Fruit fly (Drosophila melanogaster) whole organism, embryonic: ENCODE measurements around the gene CG5810.

Source experiments
- ATbp ChIP-seq: fragments of 200-800 bp; sonication (Bioruptor generic); optimal IDR thresholded peaks from 2 replicates; lab custom pipeline; 2017; ENCODE audit warnings: missing biosample characterization, mild to moderate bottlenecking, missing genetic modification characterization, missing genetic modification reagents
- BEAF-32 ChIP-seq: fragments of 200-800 bp; sonication (Bioruptor generic); optimal IDR thresholded peaks from 3 replicates; lab custom pipeline; 2017; ENCODE audit warnings: missing biosample characterization, missing genetic modification characterization, mild to moderate bottlenecking, moderate library complexity, missing genetic modification reagents
- CG11398 ChIP-seq: fragments of 200-800 bp; sonication (Bioruptor generic); optimal IDR thresholded peaks from 2 replicates; lab custom pipeline; 2016; ENCODE audit warnings: missing biosample characterization, missing genetic modification characterization
- CG12299 ChIP-seq: fragments of 200-800 bp; sonication (Bioruptor generic); optimal IDR thresholded peaks from 2 replicates; lab custom pipeline; 2018; ENCODE audit warnings: missing biosample characterization, mild to moderate bottlenecking, missing genetic modification characterization
- CG12391 ChIP-seq: fragments of 200-800 bp; sonication (Bioruptor generic); optimal IDR thresholded peaks from 3 replicates; lab custom pipeline; 2018; ENCODE audit warnings: missing biosample characterization, mild to moderate bottlenecking, missing genetic modification characterization, moderate library complexity
- CG14441 ChIP-seq: fragments of 200-800 bp; sonication (Bioruptor generic); IDR thresholded peaks from 2 replicates; pipeline ENCODE4 v1.3.6; 2022; ENCODE audit warnings: missing biosample characterization, missing genetic modification characterization
- CG1647 ChIP-seq: fragments of 200-800 bp; sonication (Bioruptor generic); optimal IDR thresholded peaks from 3 replicates; lab custom pipeline; 2016; ENCODE audit warnings: missing biosample characterization, missing genetic modification characterization
- CG16813 ChIP-seq: fragments of 200-800 bp; sonication (Bioruptor generic); IDR thresholded peaks from 3 replicates; pipeline ENCODE4 v1.3.6; 2022; ENCODE audit warnings: missing biosample characterization, missing genetic modification characterization; ENCODE audit not compliant: partially characterized antibody
- CG18011 ChIP-seq: fragments of 200-800 bp; sonication (Bioruptor generic); optimal IDR thresholded peaks from 2 replicates; lab custom pipeline; 2017; ENCODE audit warnings: missing biosample characterization, missing genetic modification characterization, mild to moderate bottlenecking, moderate library complexity, missing genotype
- CG2116 ChIP-seq: fragments of 200-800 bp; sonication (Bioruptor generic); optimal IDR thresholded peaks from 3 replicates; lab custom pipeline; 2018; ENCODE audit warnings: missing biosample characterization, mild to moderate bottlenecking, missing genetic modification characterization
- CG2120 ChIP-seq: fragments of 200-800 bp; sonication (Bioruptor generic); optimal IDR thresholded peaks from 3 replicates; lab custom pipeline; 2016; ENCODE audit warnings: missing biosample characterization, missing genetic modification characterization
- CG2199 ChIP-seq: fragments of 200-800 bp; sonication (Bioruptor generic); IDR thresholded peaks from 3 replicates; pipeline ENCODE4 v1.3.6; 2022; ENCODE audit warnings: missing biosample characterization, missing genetic modification characterization
- CG2889 ChIP-seq: fragments of 200-800 bp; sonication (Bioruptor generic); IDR thresholded peaks from 3 replicates; pipeline ENCODE4 v1.3.6; 2022; ENCODE audit warnings: missing biosample characterization, missing genetic modification characterization
- CG4360 ChIP-seq: fragments of 200-800 bp; sonication (Bioruptor generic); IDR thresholded peaks from 2 replicates; pipeline ENCODE4 v1.3.6; 2022; ENCODE audit warnings: missing biosample characterization, missing genetic modification characterization
- CG43689 ChIP-seq: fragments of 200-800 bp; sonication (Bioruptor generic); IDR thresholded peaks from 2 replicates; pipeline ENCODE4 v1.3.6; 2022; ENCODE audit warnings: missing biosample characterization, missing genetic modification characterization
- CG4854 ChIP-seq: fragments of 200-800 bp; sonication (Bioruptor generic); optimal IDR thresholded peaks from 2 replicates; lab custom pipeline; 2016; ENCODE audit warnings: missing biosample characterization, missing genetic modification characterization, inconsistent platforms
- CG6272 ChIP-seq: fragments of 200-800 bp; sonication (Bioruptor generic); IDR thresholded peaks from 2 replicates; pipeline ENCODE4 v1.3.6; 2022; ENCODE audit warnings: missing biosample characterization, missing genetic modification characterization
- CoRest ChIP-seq: fragments of 200-800 bp; sonication (Bioruptor generic); optimal IDR thresholded peaks from 3 replicates; lab custom pipeline; 2018; ENCODE audit warnings: missing biosample characterization, mild to moderate bottlenecking, missing genetic modification characterization, moderate library complexity
- D19B ChIP-seq: fragments of 200-800 bp; sonication (Bioruptor generic); optimal IDR thresholded peaks from 2 replicates; lab custom pipeline; 2017; ENCODE audit warnings: missing biosample characterization, mild to moderate bottlenecking, missing genetic modification characterization
- Dip3 ChIP-seq: fragments of 200-800 bp; sonication (Bioruptor generic); optimal IDR thresholded peaks from 3 replicates; lab custom pipeline; 2016; ENCODE audit warnings: missing biosample characterization, missing genetic modification characterization
- Dll ChIP-seq: fragments of 200-800 bp; sonication (Bioruptor generic); IDR thresholded peaks from 4 replicates; pipeline ENCODE4 v1.3.6; 2022; ENCODE audit warnings: missing biosample characterization, missing genetic modification characterization; ENCODE audit not compliant: partially characterized antibody
- Dref ChIP-seq: fragments of 200-800 bp; sonication (Bioruptor generic); IDR thresholded peaks from 2 replicates; pipeline ENCODE4 v1.3.6; 2022; ENCODE audit warnings: missing biosample characterization, missing genetic modification characterization
- Hey ChIP-seq: fragments of 200-800 bp; sonication (Bioruptor generic); optimal IDR thresholded peaks from 3 replicates; lab custom pipeline; 2018; ENCODE audit warnings: missing biosample characterization, mild to moderate bottlenecking, missing genetic modification characterization
- Hmr ChIP-seq: fragments of 200-800 bp; sonication (Bioruptor generic); optimal IDR thresholded peaks from 3 replicates; lab custom pipeline; 2017; ENCODE audit warnings: mild to moderate bottlenecking, missing biosample characterization, missing genetic modification reagents, missing genetic modification characterization
- Hr39 ChIP-seq: fragments of >200 bp; optimal IDR thresholded peaks from 2 replicates; lab custom pipeline; 2017
- Hr51 ChIP-seq, 2 experiments: fragments of 200-800 bp; sonication (Bioruptor generic); optimal IDR thresholded peaks; 2 replicates in 1 of 2; 3 replicates in 1 of 2; lab custom pipeline; 2016 to 2018; ENCODE audit warnings: missing biosample characterization in 2 of 2, missing genetic modification characterization in 2 of 2, mild to moderate bottlenecking in 1 of 2, moderate library complexity in 1 of 2
- Hsf ChIP-seq: fragments of 200-800 bp; sonication (Bioruptor generic); optimal IDR thresholded peaks from 3 replicates; lab custom pipeline; 2016; ENCODE audit warnings: missing biosample characterization, missing genetic modification characterization
- Lim3 ChIP-seq: fragments of 200-800 bp; sonication (Bioruptor generic); IDR thresholded peaks from 2 replicates; pipeline ENCODE4 v1.3.6; 2022; ENCODE audit warnings: missing biosample characterization, missing genetic modification characterization
- Lpt ChIP-seq: fragments of >200 bp; optimal IDR thresholded peaks from 2 replicates; lab custom pipeline; 2018; ENCODE audit warnings: missing biosample characterization, missing genetic modification characterization
- MBD-R2 ChIP-seq: fragments of 200-800 bp; sonication (Bioruptor generic); IDR thresholded peaks from 2 replicates; pipeline ENCODE4 v1.3.6; 2022; ENCODE audit warnings: missing biosample characterization, missing genetic modification characterization
- Myb ChIP-seq: fragments of 200-800 bp; sonication (Bioruptor generic); optimal IDR thresholded peaks from 2 replicates; lab custom pipeline; 2016; ENCODE audit warnings: missing biosample characterization, missing genetic modification characterization
- NFAT ChIP-seq: fragments of 200-800 bp; sonication (Bioruptor generic); IDR thresholded peaks from 2 replicates; pipeline ENCODE4 v1.3.6; 2022; ENCODE audit warnings: missing biosample characterization, missing genetic modification characterization
- NfI ChIP-seq: fragments of 200-800 bp; sonication (Bioruptor generic); optimal IDR thresholded peaks from 3 replicates; lab custom pipeline; 2018; ENCODE audit warnings: missing biosample characterization, mild to moderate bottlenecking, missing genetic modification characterization, moderate library complexity
- da ChIP-seq: fragments of 200-800 bp; sonication (Bioruptor generic); optimal IDR thresholded peaks from 2 replicates; lab custom pipeline; 2016; ENCODE audit warnings: missing biosample characterization, missing genetic modification characterization
- emc ChIP-seq: fragments of 200-800 bp; sonication (Bioruptor generic); optimal IDR thresholded peaks from 2 replicates; lab custom pipeline; 2016; ENCODE audit warnings: missing biosample characterization, missing genetic modification characterization
- esg ChIP-seq: fragments of 200-800 bp; sonication (Bioruptor generic); conservative IDR thresholded peaks from 2 replicates; pipeline ENCODE4 v1.3.6; 2022; ENCODE audit warnings: missing biosample characterization, missing genetic modification characterization
- eve ChIP-seq, 2 experiments: fragments of >200 bp; optimal IDR thresholded peaks; 2 replicates each; lab custom pipeline; 2017; ENCODE audit warnings: missing biosample characterization in 2 of 2, missing genetic modification characterization in 2 of 2
- gfzf ChIP-seq: fragments of 200-800 bp; sonication (Bioruptor generic); optimal IDR thresholded peaks from 2 replicates; lab custom pipeline; 2016; ENCODE audit warnings: missing biosample characterization, mild to moderate bottlenecking, missing genetic modification characterization, moderate library complexity
- grau ChIP-seq: fragments of 200-800 bp; optimal IDR thresholded peaks from 3 replicates; lab custom pipeline; 2019; ENCODE audit warnings: missing biosample characterization, mild to moderate bottlenecking, missing genetic modification characterization, moderate library complexity
- jumu ChIP-seq: fragments of 200-800 bp; sonication (Bioruptor generic); optimal IDR thresholded peaks from 3 replicates; lab custom pipeline; 2016; ENCODE audit warnings: missing biosample characterization, missing genetic modification characterization
- org-1 ChIP-seq: fragments of 200-800 bp; sonication (Bioruptor generic); optimal IDR thresholded peaks from 2 replicates; lab custom pipeline; 2017; ENCODE audit warnings: missing biosample characterization, missing genetic modification characterization
- pzg ChIP-seq: fragments of 200-800 bp; sonication (Bioruptor generic); optimal IDR thresholded peaks from 3 replicates; lab custom pipeline; 2018; ENCODE audit warnings: missing biosample characterization, mild to moderate bottlenecking, missing genetic modification characterization, moderate library complexity
- ro ChIP-seq: fragments of 200-800 bp; sonication (Bioruptor generic); IDR thresholded peaks from 2 replicates; pipeline ENCODE4 v1.3.6; 2022; ENCODE audit warnings: missing biosample characterization, missing genetic modification characterization
- sd ChIP-seq: fragments of 200-800 bp; sonication (Bioruptor generic); optimal IDR thresholded peaks from 3 replicates; lab custom pipeline; 2018; ENCODE audit warnings: missing biosample characterization, mild to moderate bottlenecking, missing genetic modification characterization, moderate library complexity
- seq ChIP-seq: fragments of 200-800 bp; sonication (Bioruptor generic); IDR thresholded peaks from 2 replicates; pipeline ENCODE4 v1.3.6; 2022; ENCODE audit warnings: missing biosample characterization, missing genetic modification characterization
- slbo ChIP-seq: fragments of 200-800 bp; sonication (Bioruptor generic); IDR thresholded peaks from 2 replicates; pipeline ENCODE4 v1.3.6; 2022; ENCODE audit warnings: missing biosample characterization, missing genetic modification characterization
- sob ChIP-seq: fragments of 200-800 bp; sonication (Bioruptor generic); IDR thresholded peaks from 2 replicates; pipeline ENCODE4 v1.3.6; 2022; ENCODE audit warnings: missing biosample characterization, missing genetic modification characterization
- tap ChIP-seq: fragments of 200-800 bp; optimal IDR thresholded peaks from 3 replicates; lab custom pipeline; 2019; ENCODE audit warnings: missing biosample characterization, mild to moderate bottlenecking, missing genetic modification characterization, moderate library complexity
- tin ChIP-seq: fragments of 200-800 bp; sonication (Bioruptor generic); optimal IDR thresholded peaks from 3 replicates; lab custom pipeline; 2016; ENCODE audit warnings: missing biosample characterization, missing genetic modification characterization
- unc-4 ChIP-seq: fragments of 200-800 bp; sonication (Bioruptor generic); IDR thresholded peaks from 2 replicates; pipeline ENCODE4 v1.3.6; 2022; ENCODE audit warnings: missing biosample characterization, missing genetic modification characterization; ENCODE audit not compliant: partially characterized antibody
- vnd ChIP-seq: fragments of 200-800 bp; sonication (Bioruptor generic); IDR thresholded peaks from 3 replicates; pipeline ENCODE4 v1.3.6; 2022; ENCODE audit warnings: missing biosample characterization, missing genetic modification characterization; ENCODE audit not compliant: partially characterized antibody
- yki ChIP-seq: fragments of >200 bp; optimal IDR thresholded peaks from 3 replicates; lab custom pipeline; 2018

The CG5810 gene

dm6 chr3R:21130050-21130449 lies 33.5 kb upstream of the CG5810 start, which contains the start of gene Ice2 (continued):
- TF ChIP-seq Hsf (GFP tag; lab: Kevin White, UChicago), result no peak
- TF ChIP-seq Dll (GFP tag; lab: Robert Waterston, UW), result peak; percentile 42; the same call in 1 of the 4 replicates
- TF ChIP-seq seq (GFP tag; lab: Robert Waterston, UW), result no peak
- TF ChIP-seq CG2116 (GFP tag; lab: Kevin White, UChicago), result peak; percentile 67
- no peak for TF ChIP-seq CG2889
- no peak for TF ChIP-seq CG1647 (GFP tag; lab: Kevin White, UChicago)
- TF ChIP-seq CG18011, result no peak
- TF ChIP-seq Dref, result peak; percentile 73
- TF ChIP-seq yki, result no peak
- peak; percentile 75 for TF ChIP-seq gfzf (GFP tag; lab: Kevin White, UChicago)
- TF ChIP-seq vnd, result 0 out of 3 replicates have a peak, but pooled peaks have one; percentile 7
- no peak for TF ChIP-seq emc (GFP tag; lab: Kevin White, UChicago)
- no peak for TF ChIP-seq CG14441
- no peak for TF ChIP-seq esg
- no peak for TF ChIP-seq Dip3 (GFP tag; lab: Kevin White, UChicago)
- TF ChIP-seq Lpt (GFP tag; lab: Kevin White, UChicago), result no peak
- no peak for TF ChIP-seq NfI
- no peak for TF ChIP-seq Lim3 (GFP tag; lab: Robert Waterston, UW)
- peak; percentile 16 for TF ChIP-seq CoRest (tag; lab: Kevin White, UChicago)
- no peak for TF ChIP-seq NFAT (GFP tag; lab: Robert Waterston, UW)
- no peak for TF ChIP-seq CG6272 (GFP tag; lab: Robert Waterston, UW)
- TF ChIP-seq CG11398 (GFP tag; lab: Kevin White, UChicago), result no peak
- no peak for TF ChIP-seq CG43689 (GFP tag; lab: Robert Waterston, UW)
- peak; percentile 53 for TF ChIP-seq BEAF-32
- TF ChIP-seq Hr51 (GFP tag; optimal IDR thresholded peaks at IDR 0.05; lab: Kevin White, UChicago), result no peak
- TF ChIP-seq CG12391 (tag; lab: Kevin White, UChicago), result peak; percentile 9
- TF ChIP-seq sob (GFP tag; lab: Robert Waterston, UW), result peak; percentile 38
- no peak for TF ChIP-seq CG4854 (GFP tag; lab: Kevin White, UChicago)
- TF ChIP-seq MBD-R2 (GFP tag; lab: Robert Waterston, UW), result peak; percentile 57
- no peak for TF ChIP-seq CG4360 (GFP tag; lab: Robert Waterston, UW)
- TF ChIP-seq eve (GFP tag; optimal IDR thresholded peaks at IDR 0.05; lab: Kevin White, UChicago), result no peak
- TF ChIP-seq CG16813, result no peak
- TF ChIP-seq ro (GFP tag; lab: Robert Waterston, UW), result no peak
- TF ChIP-seq tap, result no peak
- no peak for TF ChIP-seq D19B
- no peak for TF ChIP-seq Hey (tag; lab: Kevin White, UChicago)
- no peak for TF ChIP-seq jumu
- TF ChIP-seq da, result no peak
- TF ChIP-seq ATbp (GFP tag; lab: Kevin White, UChicago), result no peak
- no peak for TF ChIP-seq grau (tag; lab: Kevin White, UChicago)
- 0 out of 2 replicates have a peak, but pooled peaks have one; percentile 34 for TF ChIP-seq slbo (GFP tag; lab: Robert Waterston, UW)
- TF ChIP-seq unc-4, result peak; percentile 53; the same call in 1 of the 2 replicates
- no peak for TF ChIP-seq sd (tag; lab: Kevin White, UChicago)
- TF ChIP-seq Hr39 (lab: Kevin White, UChicago), result no peak
- TF ChIP-seq CG2120 (GFP tag; lab: Kevin White, UChicago), result peak; percentile 3
- no peak for TF ChIP-seq CG2199 (GFP tag; lab: Robert Waterston, UW)
- no peak for TF ChIP-seq org-1
- no peak for TF ChIP-seq Hmr (GFP tag; lab: Kevin White, UChicago)
- TF ChIP-seq Myb (GFP tag; lab: Kevin White, UChicago), result peak; percentile 96
- no peak for TF ChIP-seq tin (GFP tag; lab: Kevin White, UChicago)
- TF ChIP-seq pzg (GFP tag; lab: Kevin White, UChicago), result peak; percentile 61
- TF ChIP-seq CG12299 (tag; lab: Kevin White, UChicago), result no peak
